Worm (Caenorhabditis elegans): Measurements from ENCODE around the gene ttr-12.

DNA sequence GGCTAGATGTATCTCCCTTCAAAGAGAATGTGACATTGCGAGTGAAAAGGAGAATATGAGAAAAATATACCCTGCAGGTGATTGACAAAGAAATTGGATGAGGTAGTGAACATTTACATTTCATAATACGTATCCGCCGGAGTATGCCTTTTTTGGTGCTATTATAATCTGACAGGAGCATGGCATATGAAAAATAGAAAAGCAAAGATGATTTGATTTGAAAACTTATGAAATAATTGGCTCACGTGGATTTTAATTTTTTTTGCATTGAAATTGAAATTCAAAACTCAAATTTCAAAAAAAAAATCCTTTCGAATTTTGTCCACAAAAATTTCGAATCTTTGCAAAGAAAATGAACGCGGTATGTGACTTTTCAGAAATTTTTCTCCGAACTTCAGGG, 5.6 kb downstream of the ttr-12 start, which contains the start of gene ttr-11:
- TF ChIP-seq him-1 (tag; optimal IDR thresholded peaks at IDR 0.05): no peak
- TF ChIP-seq W03F9.2 (tag; optimal IDR thresholded peaks at IDR 0.05): no peak
- TF ChIP-seq dao-5 (tag; optimal IDR thresholded peaks at IDR 0.05): no peak
